Fruit fly (Drosophila melanogaster): Measurements from ENCODE around the gene CG5116.

Gene CG5116

dm6 chr3R:25490778-25491664, 8.1 kb downstream of the CG5116 start, which contains the start of the genes Gnpat and CG5112:
Gene Gnpat (minus strand): TSS chr3R:25490936.
Gene CG5112 (plus strand): TSS chr3R:25491460.
- TF ChIP-seq GATAd (GFP tag; optimal IDR thresholded peaks at IDR 0.05) (no peak), foxo (GFP tag; optimal IDR thresholded peaks at IDR 0.05) (peak in 1 of 2 experiments; percentile 40), woc (GFP tag; optimal IDR thresholded peaks at IDR 0.05) (peak; percentile 51), Abd-B (GFP tag; optimal IDR thresholded peaks at IDR 0.05) (no peak), usp (GFP tag; optimal IDR thresholded peaks at IDR 0.05) (no peak), Dfd (GFP tag; optimal IDR thresholded peaks at IDR 0.05) (no peak), CG9705 (GFP tag; optimal IDR thresholded peaks at IDR 0.05) (no peak), CG32264 (GFP tag; optimal IDR thresholded peaks at IDR 0.05) (no peak), Rel (GFP tag; optimal IDR thresholded peaks at IDR 0.05) (no peak), Rel (tag; optimal IDR thresholded peaks at IDR 0.05) (peak; percentile 95), rgr (GFP tag; optimal IDR thresholded peaks at IDR 0.05) (peak; percentile 22), Hnf4 (GFP tag; optimal IDR thresholded peaks at IDR 0.05) (peak; percentile 50), dl (GFP tag; optimal IDR thresholded peaks at IDR 0.05; ENCODE audit: insufficient read depth in 1 of 2, partially characterized antibody in 2 of 2) (peak; percentile 97 to 99), tai (GFP tag; optimal IDR thresholded peaks at IDR 0.05) (no peak), sage (GFP tag; optimal IDR thresholded peaks at IDR 0.05) (peak; percentile 31), sv (GFP tag; optimal IDR thresholded peaks at IDR 0.05) (no peak), ey (GFP tag; optimal IDR thresholded peaks at IDR 0.05) (no peak), HLH106 (tag; optimal IDR thresholded peaks at IDR 0.05) (peak; percentile 65), fru (GFP tag; optimal IDR thresholded peaks at IDR 0.05) (no peak), Vsx2 (GFP tag; optimal IDR thresholded peaks at IDR 0.05; ENCODE audit: partially characterized antibody) (peak; percentile 100), Hr78 (GFP tag; optimal IDR thresholded peaks at IDR 0.05) (no peak), Hr83 (GFP tag; optimal IDR thresholded peaks at IDR 0.05; ENCODE audit: poor library complexity, severe bottlenecking) (peak; percentile 67), OdsH (GFP tag; optimal IDR thresholded peaks at IDR 0.05) (no peak), Dif (GFP tag; optimal IDR thresholded peaks at IDR 0.05; ENCODE audit: partially characterized antibody) (peak; percentile 100), pan (optimal IDR thresholded peaks at IDR 0.05) (no peak), psq (GFP tag; optimal IDR thresholded peaks at IDR 0.05) (peak; percentile 24), Mio (GFP tag; optimal IDR thresholded peaks at IDR 0.05) (no peak), jim (GFP tag; optimal IDR thresholded peaks at IDR 0.05) (no peak), Myc (optimal IDR thresholded peaks at IDR 0.05) (no peak), lola (GFP tag; optimal IDR thresholded peaks at IDR 0.05) (no peak), Sp1 (GFP tag; optimal IDR thresholded peaks at IDR 0.05) (peak; percentile 60), h (GFP tag; optimal IDR thresholded peaks at IDR 0.05) (no peak), CrebA (GFP tag; optimal IDR thresholded peaks at IDR 0.05; ENCODE audit: borderline replicate concordance) (no peak), N (GFP tag; optimal IDR thresholded peaks at IDR 0.05) (peak; percentile 25), dsf (GFP tag; optimal IDR thresholded peaks at IDR 0.05; ENCODE audit: borderline replicate concordance) (no peak), br (GFP tag; optimal IDR thresholded peaks at IDR 0.05) (no peak), brk (GFP tag; optimal IDR thresholded peaks at IDR 0.05) (no peak), dmrt93B (GFP tag; optimal IDR thresholded peaks at IDR 0.05) (peak; percentile 28), Jra (GFP tag; optimal IDR thresholded peaks at IDR 0.05) (no peak)
